Worm (Caenorhabditis elegans) whole organism, mixed stage, embryonic: ENCODE data around the gene cpg-1.

ENCODE experiments used
- flh-1 ChIP-seq: fragments of 200-800 bp; sonication (Bioruptor generic); optimal IDR thresholded peaks from 2 replicates; lab custom pipeline; 2018; ENCODE audit warnings: mild to moderate bottlenecking, missing genetic modification characterization, moderate library complexity, missing compliant biosample characterization
- lin-13 ChIP-seq: fragments of 150-350 bp; optimal IDR thresholded peaks from 2 replicates; lab custom pipeline; 2014; ENCODE audit warnings: missing biosample characterization, missing genetic modification characterization
- nhr-12 ChIP-seq: fragments of 150-350 bp; optimal IDR thresholded peaks from 2 replicates; lab custom pipeline; 2014; ENCODE audit warnings: missing biosample characterization, missing genetic modification characterization
- nhr-76 ChIP-seq: sonication (generic microtip); optimal IDR thresholded peaks from 2 replicates; lab custom pipeline; 2017; ENCODE audit warnings: missing biosample characterization, missing genetic modification characterization
- snpc-4 ChIP-seq: fragments of 150-350 bp; optimal IDR thresholded peaks from 2 replicates; lab custom pipeline; 2014; ENCODE audit warnings: missing biosample characterization, missing genetic modification characterization

DNA sequence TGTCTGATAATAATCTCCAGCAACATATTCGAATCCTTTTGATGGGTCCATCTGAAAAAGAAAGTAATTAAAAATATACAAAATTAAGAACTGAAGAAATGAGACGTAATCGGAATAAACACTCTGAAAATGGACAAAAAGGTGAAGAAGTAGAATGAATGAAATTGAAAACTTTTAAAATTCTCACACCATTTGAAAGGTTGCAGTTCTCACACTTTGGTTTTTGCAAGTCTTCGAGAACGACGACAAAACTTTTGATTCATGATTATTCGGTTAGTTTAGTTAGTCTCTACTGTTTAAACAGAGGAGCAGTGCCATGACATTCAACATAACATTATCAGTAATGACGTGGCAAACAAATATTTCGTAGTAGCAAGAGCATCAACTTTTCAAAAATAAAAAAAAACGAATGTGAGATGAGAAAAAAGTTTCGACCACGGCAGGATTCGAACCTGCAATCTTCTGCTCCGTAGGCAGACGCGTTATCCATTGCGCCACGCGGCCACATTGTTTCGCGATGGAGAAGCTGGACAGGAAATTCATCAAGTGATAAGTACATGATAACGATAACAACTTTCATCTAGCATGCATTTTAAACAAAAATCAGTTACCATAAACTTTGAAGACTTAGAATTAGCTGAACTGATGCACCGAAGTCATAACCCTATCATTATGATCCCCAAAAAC lies 39.1 kb upstream of the cpg-1 start, which contains the start of gene ceh-43:
- TF ChIP-seq nhr-76 (tag; lab: Kevin White, UChicago) (no peak), nhr-12 (tag; lab: Kevin White, UChicago) (no peak), lin-13 (tag; lab: Kevin White, UChicago) (no peak), flh-1 (no peak), snpc-4 (tag; lab: Kevin White, UChicago) (no peak)
